Worm (Caenorhabditis elegans) whole organism, L3 larva: ENCODE data around the gene srh-46.
"Not testable (repeated sequence)": the region's sequence is repeated elsewhere in the genome, so short reads cannot be mapped to it uniquely, and the experiment has no call there.

Source experiments
- R02D3.7 ChIP-seq: fragments of 150-350 bp; optimal IDR thresholded peaks from 2 replicates; lab custom pipeline; 2014; ENCODE audit warnings: missing biosample characterization, missing genetic modification characterization
- ZK546.5 ChIP-seq: sonication (generic microtip); optimal IDR thresholded peaks from 2 replicates; lab custom pipeline; 2017; ENCODE audit warnings: missing biosample characterization, missing genetic modification characterization
- aly-2 ChIP-seq: fragments of 150-350 bp; optimal IDR thresholded peaks from 2 replicates; lab custom pipeline; 2014; ENCODE audit warnings: missing biosample characterization, missing genetic modification characterization
- ceh-16 ChIP-seq: sonication (generic microtip); optimal IDR thresholded peaks from 2 replicates; lab custom pipeline; 2017; ENCODE audit warnings: missing biosample characterization, missing genetic modification characterization
- ceh-82 ChIP-seq: fragments of 150-350 bp; optimal IDR thresholded peaks from 2 replicates; lab custom pipeline; 2014; ENCODE audit warnings: missing biosample characterization, missing genetic modification characterization
- daf-12 ChIP-seq: fragments of 150-350 bp; optimal IDR thresholded peaks from 2 replicates; lab custom pipeline; 2014; ENCODE audit warnings: missing biosample characterization, missing genetic modification reagents, missing genetic modification characterization
- egl-27 ChIP-seq: sonication (generic microtip); optimal IDR thresholded peaks from 4 replicates; lab custom pipeline; 2017; ENCODE audit warnings: missing biosample characterization, missing genetic modification reagents, missing genetic modification characterization
- egl-5 ChIP-seq: fragments of 150-350 bp; optimal IDR thresholded peaks from 2 replicates; lab custom pipeline; 2017; ENCODE audit warnings: missing biosample characterization, missing genetic modification reagents, missing genetic modification characterization, inconsistent platforms
- elt-1 ChIP-seq: fragments of 150-350 bp; optimal IDR thresholded peaks from 2 replicates; lab custom pipeline; 2014; ENCODE audit warnings: missing biosample characterization, missing genetic modification characterization
- elt-2 ChIP-seq: sonication (generic microtip); optimal IDR thresholded peaks from 2 replicates; lab custom pipeline; 2016; ENCODE audit warnings: missing genetic modification reagents, mild to moderate bottlenecking, missing genetic modification characterization, missing compliant biosample characterization
- elt-3 ChIP-seq, 3 experiments: fragments of 150-350 bp in 1 of 3; sonication (generic microtip) in 2 of 3; optimal IDR thresholded peaks; 2 replicates in 2 of 3; 4 replicates in 1 of 3; lab custom pipeline; 2014 to 2017; ENCODE audit warnings: missing biosample characterization in 3 of 3, missing genetic modification characterization in 3 of 3
- eor-1 ChIP-seq, 2 experiments: fragments of 150-350 bp; optimal IDR thresholded peaks; 2 replicates each; lab custom pipeline; 2014 to 2018; ENCODE audit warnings: missing biosample characterization in 2 of 2, missing genetic modification characterization in 2 of 2
- fkh-2 ChIP-seq: fragments of 150-350 bp; optimal IDR thresholded peaks from 2 replicates; lab custom pipeline; 2014; ENCODE audit warnings: missing biosample characterization, missing genetic modification reagents, missing genetic modification characterization
- hmg-11 ChIP-seq: sonication (generic microtip); optimal IDR thresholded peaks from 2 replicates; lab custom pipeline; 2016; ENCODE audit warnings: missing genetic modification characterization, missing compliant biosample characterization
- jun-1 ChIP-seq: fragments of 150-350 bp; optimal IDR thresholded peaks from 2 replicates; lab custom pipeline; 2014; ENCODE audit warnings: missing biosample characterization, missing genetic modification reagents, missing genetic modification characterization
- lin-15B ChIP-seq: fragments of 150-350 bp; optimal IDR thresholded peaks from 2 replicates; lab custom pipeline; 2014; ENCODE audit warnings: missing biosample characterization, missing genetic modification characterization
- lin-39 ChIP-seq: fragments of 150-350 bp; optimal IDR thresholded peaks from 2 replicates; lab custom pipeline; 2018; ENCODE audit warnings: missing biosample characterization, missing genetic modification reagents, missing genetic modification characterization
- lsy-12 ChIP-seq: sonication (generic microtip); optimal IDR thresholded peaks from 2 replicates; lab custom pipeline; 2016; ENCODE audit warnings: mild to moderate bottlenecking, missing genetic modification characterization, missing compliant biosample characterization
- mml-1 ChIP-seq: fragments of 150-350 bp; sonication (generic microtip); optimal IDR thresholded peaks from 3 replicates; lab custom pipeline; 2014; ENCODE audit warnings: missing biosample characterization, missing genetic modification characterization
- nhr-11 ChIP-seq: fragments of 150-350 bp; optimal IDR thresholded peaks from 2 replicates; lab custom pipeline; 2014; ENCODE audit warnings: missing biosample characterization, missing genetic modification characterization
- nhr-23 ChIP-seq: fragments of 150-350 bp; optimal IDR thresholded peaks from 2 replicates; lab custom pipeline; 2014; ENCODE audit warnings: missing biosample characterization, missing genetic modification reagents, missing genetic modification characterization
- nhr-237 ChIP-seq: fragments of 150-350 bp; optimal IDR thresholded peaks from 2 replicates; lab custom pipeline; 2014; ENCODE audit warnings: missing biosample characterization, missing genetic modification characterization
- nhr-25 ChIP-seq: sonication (generic microtip); optimal IDR thresholded peaks from 2 replicates; lab custom pipeline; 2017; ENCODE audit warnings: missing biosample characterization, missing genetic modification characterization
- nhr-67 ChIP-seq: fragments of 150-350 bp; optimal IDR thresholded peaks from 2 replicates; lab custom pipeline; 2014; ENCODE audit warnings: missing biosample characterization, missing genetic modification characterization
- nhr-77 ChIP-seq: fragments of 150-350 bp; optimal IDR thresholded peaks from 2 replicates; lab custom pipeline; 2014; ENCODE audit warnings: missing biosample characterization, missing genetic modification characterization
- pha-4 ChIP-seq: fragments of 150-350 bp; optimal IDR thresholded peaks from 2 replicates; lab custom pipeline; 2014; ENCODE audit warnings: missing biosample characterization, missing genetic modification reagents, missing genetic modification characterization
- skn-1 ChIP-seq: fragments of 150-350 bp; optimal IDR thresholded peaks from 2 replicates; lab custom pipeline; 2014; ENCODE audit warnings: missing biosample characterization, missing genetic modification characterization
- snpc-4 ChIP-seq: fragments of 150-350 bp; optimal IDR thresholded peaks from 2 replicates; lab custom pipeline; 2014; ENCODE audit warnings: missing biosample characterization, missing genetic modification characterization
- tbx-2 ChIP-seq: sonication (generic microtip); optimal IDR thresholded peaks from 2 replicates; lab custom pipeline; 2016; ENCODE audit warnings: mild to moderate bottlenecking, missing genetic modification characterization, missing compliant biosample characterization
- unc-39 ChIP-seq: sonication (generic microtip); optimal IDR thresholded peaks from 4 replicates; lab custom pipeline; 2017; ENCODE audit warnings: missing biosample characterization, missing genetic modification characterization
- unc-62 ChIP-seq: fragments of 150-350 bp; sonication (generic microtip); optimal IDR thresholded peaks from 4 replicates; lab custom pipeline; 2014; ENCODE audit warnings: missing biosample characterization, missing genetic modification reagents, missing genetic modification characterization
- ztf-4 ChIP-seq: fragments of 150-350 bp; optimal IDR thresholded peaks from 2 replicates; lab custom pipeline; 2014; ENCODE audit warnings: missing biosample characterization, missing genetic modification characterization

Gene srh-46

ce11 chrV:11298632-11299031 lies 4.1 kb downstream of the srh-46 start, which contains the start of gene T03F7.5:
Gene T03F7.5 (minus strand): TSS chrV:11298732.
- no peak for TF ChIP-seq egl-27 (tag; lab: Kevin White, UChicago)
- no peak for TF ChIP-seq pha-4 (tag; lab: Kevin White, UChicago)
- no peak for TF ChIP-seq eor-1 (tag; optimal IDR thresholded peaks at IDR 0.05; lab: Kevin White, UChicago)
- no peak for TF ChIP-seq ceh-82 (tag; lab: Kevin White, UChicago)
- TF ChIP-seq ceh-16 (tag; lab: Kevin White, UChicago) = no peak
- no peak for TF ChIP-seq nhr-23 (tag; lab: Kevin White, UChicago)
- no peak for TF ChIP-seq ztf-4 (tag; lab: Kevin White, UChicago)
- no peak for TF ChIP-seq tbx-2 (tag; lab: Kevin White, UChicago)
- no peak for TF ChIP-seq aly-2 (tag; lab: Kevin White, UChicago)
- no peak for TF ChIP-seq lin-15B (tag; lab: Kevin White, UChicago)
- no peak for TF ChIP-seq ZK546.5 (tag; lab: Kevin White, UChicago)
- TF ChIP-seq daf-12 = no peak
- no peak for TF ChIP-seq fkh-2 (tag; lab: Kevin White, UChicago)
- TF ChIP-seq elt-3 (tag; optimal IDR thresholded peaks at IDR 0.05; lab: Kevin White, UChicago) = no peak

DNA sequence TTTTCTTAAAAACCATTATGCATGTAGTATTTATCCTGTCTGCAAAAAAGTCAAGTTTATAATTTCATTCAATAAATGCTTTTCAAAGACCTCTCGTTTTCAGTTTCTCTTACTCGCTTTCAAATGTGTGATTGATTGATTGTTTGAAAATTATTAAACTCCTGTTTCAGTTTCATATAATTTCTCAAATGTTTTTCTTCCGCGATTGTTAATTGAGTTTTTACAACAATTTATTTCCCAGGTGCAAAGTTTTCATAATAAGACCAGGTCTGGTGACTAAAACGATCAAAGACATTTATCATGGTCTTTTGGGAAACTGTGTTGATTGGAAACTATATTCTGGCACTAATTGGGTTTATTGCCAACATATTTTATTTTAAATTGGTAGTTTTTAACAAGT lies 8.3 kb downstream of the srh-46 start, which contains the start of gene T03F7.6:
T03F7.6 (plus strand) TSS at position 301 of the 400 bp plus-strand sequence.
- TF ChIP-seq unc-39 (tag; lab: Kevin White, UChicago) (no peak), jun-1 (tag; lab: Kevin White, UChicago) (no peak), nhr-23 (tag; lab: Kevin White, UChicago) (no peak), unc-62 (GFP tag; lab: Kevin White, UChicago) (no peak), aly-2 (tag; lab: Kevin White, UChicago) (no peak), nhr-67 (tag; lab: Kevin White, UChicago) (no peak), ztf-4 (tag; lab: Kevin White, UChicago) (no peak), fkh-2 (tag; lab: Kevin White, UChicago) (no peak), nhr-237 (tag; lab: Kevin White, UChicago) (no peak), skn-1 (no peak), lin-39 (tag; lab: Kevin White, UChicago) (no peak)

ce11 chrV:11292682-11293081 lies 10.0 kb downstream of the srh-46 start:
- TF ChIP-seq mml-1 (no peak), elt-1 (no peak)

- TF ChIP-seq unc-39 (tag; lab: Kevin White, UChicago) (no peak), R02D3.7 (tag; lab: Kevin White, UChicago) (no peak), nhr-67 (tag; lab: Kevin White, UChicago) (no peak), egl-5 (tag; lab: Kevin White, UChicago) (no peak), snpc-4 (tag; lab: Kevin White, UChicago) (no peak)
Measured at ce11 chrV:11290888-11291287, 11.8 kb downstream of the srh-46 start, which contains the start of gene C03E10.1. Gene C03E10.1 (plus strand): TSS chrV:11291188.

DNA sequence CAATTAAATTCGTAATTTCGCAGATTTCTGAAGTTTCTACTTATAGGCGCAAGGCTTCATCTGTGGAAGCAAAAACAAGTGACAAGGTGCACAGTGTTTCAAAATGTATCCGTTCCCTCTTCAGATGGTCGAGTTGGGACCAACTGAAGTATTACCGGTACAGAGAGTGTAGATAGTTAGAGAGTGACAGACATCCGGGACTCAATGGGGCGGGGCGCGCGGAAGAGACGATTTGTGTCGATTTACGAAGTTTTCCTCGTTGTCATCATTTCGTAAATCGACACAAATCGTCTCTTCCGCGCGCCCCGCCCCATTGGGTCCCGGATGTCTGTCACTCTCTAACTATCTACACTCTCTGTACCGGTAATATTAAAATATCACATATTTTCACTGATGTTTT lies 16.6 kb downstream of the srh-46 start, which contains the start of gene C03E10.3:
C03E10.3 (plus strand) TSS at position 301 of the 400 bp plus-strand sequence.
- TF ChIP-seq nhr-11; lin-15B (tag; lab: Kevin White, UChicago); ZK546.5 (tag; lab: Kevin White, UChicago): not testable (repeated sequence)

ce11 chrV:11282272-11282671 lies 20.4 kb downstream of the srh-46 start, which contains the start of gene gly-20:
Gene gly-20 (plus strand): TSS chrV:11282572.
- TF ChIP-seq R02D3.7 (tag; lab: Kevin White, UChicago) (no peak), nhr-25 (tag; lab: Kevin White, UChicago) (no peak), unc-39 (tag; lab: Kevin White, UChicago) (no peak), nhr-67 (tag; lab: Kevin White, UChicago) (no peak), nhr-77 (tag; lab: Kevin White, UChicago) (no peak), elt-1 (no peak), egl-5 (tag; lab: Kevin White, UChicago) (no peak), unc-62 (GFP tag; lab: Kevin White, UChicago) (no peak), lsy-12 (tag; lab: Kevin White, UChicago) (no peak), mml-1 (no peak), hmg-11 (tag; lab: Kevin White, UChicago) (no peak), elt-3 (tag; optimal IDR thresholded peaks at IDR 0.05; lab: Kevin White, UChicago) (no peak), elt-2 (no peak)
